Fruit fly (Drosophila melanogaster) whole organism, prepupa: Measurements from ENCODE around the gene Ac78C.

Experiments used
- Blimp-1 ChIP-seq: fragments of 200-800 bp; sonication (Bioruptor generic); optimal IDR thresholded peaks from 3 replicates; lab custom pipeline; 2017; ENCODE audit warnings: missing biosample characterization, missing genetic modification characterization, mild to moderate bottlenecking, moderate library complexity, missing genetic modification reagents
- CG10631 ChIP-seq: fragments of 200-800 bp; sonication (Bioruptor generic); optimal IDR thresholded peaks from 2 replicates; lab custom pipeline; 2016; ENCODE audit warnings: missing biosample characterization, missing genetic modification characterization
- CG11294 ChIP-seq: fragments of 200-800 bp; sonication (Bioruptor generic); IDR thresholded peaks from 2 replicates; pipeline ENCODE4 v1.3.6; 2022; ENCODE audit warnings: missing biosample characterization, missing genetic modification characterization
- CG11902 ChIP-seq: fragments of 200-800 bp; sonication (Bioruptor generic); optimal IDR thresholded peaks from 3 replicates; lab custom pipeline; 2016; ENCODE audit warnings: missing biosample characterization, missing genetic modification characterization
- CG16779 ChIP-seq: fragments of 200-800 bp; sonication (Bioruptor generic); optimal IDR thresholded peaks from 3 replicates; lab custom pipeline; 2017; ENCODE audit warnings: missing biosample characterization, mild to moderate bottlenecking, missing genetic modification characterization
- CG32006 ChIP-seq: fragments of 200-800 bp; sonication (Bioruptor generic); optimal IDR thresholded peaks from 3 replicates; lab custom pipeline; 2017; ENCODE audit warnings: missing biosample characterization, mild to moderate bottlenecking, missing genetic modification characterization
- CG4318 ChIP-seq: fragments of 200-800 bp; sonication (Bioruptor generic); optimal IDR thresholded peaks from 3 replicates; lab custom pipeline; 2017; ENCODE audit warnings: missing biosample characterization, mild to moderate bottlenecking, missing genetic modification characterization
- CG6163 ChIP-seq: fragments of 200-800 bp; sonication (Bioruptor generic); IDR thresholded peaks from 3 replicates; pipeline ENCODE4 v1.3.6; 2022; ENCODE audit warnings: missing biosample characterization, missing genetic modification characterization
- CG6276 ChIP-seq: fragments of 200-800 bp; sonication (Bioruptor generic); optimal IDR thresholded peaks from 2 replicates; lab custom pipeline; 2017; ENCODE audit warnings: missing biosample characterization, mild to moderate bottlenecking, missing genetic modification characterization
- CG6792 ChIP-seq: fragments of 200-800 bp; sonication (Bioruptor generic); optimal IDR thresholded peaks from 3 replicates; lab custom pipeline; 2016; ENCODE audit warnings: missing biosample characterization, missing genetic modification characterization
- CG6808 ChIP-seq: fragments of 200-800 bp; sonication (Bioruptor generic); optimal IDR thresholded peaks from 3 replicates; lab custom pipeline; 2017; ENCODE audit warnings: missing biosample characterization, missing genetic modification characterization, mild to moderate bottlenecking, moderate library complexity, missing genetic modification reagents
- CG6854 ChIP-seq: fragments of 200-800 bp; sonication (Bioruptor generic); optimal IDR thresholded peaks from 2 replicates; lab custom pipeline; 2017; ENCODE audit warnings: missing biosample characterization, mild to moderate bottlenecking, missing genetic modification characterization
- CG8119 ChIP-seq: fragments of 200-800 bp; sonication (Bioruptor generic); IDR thresholded peaks from 3 replicates; pipeline ENCODE4 v1.3.6; 2022; ENCODE audit warnings: missing biosample characterization, missing genetic modification characterization
- CG9139 ChIP-seq: fragments of 200-800 bp; sonication (Bioruptor generic); optimal IDR thresholded peaks from 3 replicates; lab custom pipeline; 2017; ENCODE audit warnings: missing biosample characterization, mild to moderate bottlenecking, missing genetic modification characterization
- Eip75B ChIP-seq: fragments of 200-800 bp; sonication (Bioruptor generic); optimal IDR thresholded peaks from 3 replicates; lab custom pipeline; 2016; ENCODE audit warnings: missing biosample characterization, missing genetic modification characterization
- Eip78C ChIP-seq: fragments of 200-800 bp; sonication (Bioruptor generic); peaks from one replicate; lab custom pipeline; 2016; ENCODE audit warnings: missing biosample characterization, missing genetic modification characterization
- Gug ChIP-seq: fragments of 200-800 bp; sonication (Bioruptor generic); IDR thresholded peaks from 2 replicates; pipeline ENCODE4 v1.3.6; 2022; ENCODE audit warnings: missing biosample characterization, missing genetic modification characterization
- Lpt ChIP-seq: fragments of 200-800 bp; sonication (Bioruptor generic); optimal IDR thresholded peaks from 3 replicates; lab custom pipeline; 2016; ENCODE audit warnings: missing biosample characterization, missing genetic modification characterization
- Met ChIP-seq: fragments of 200-800 bp; sonication (Bioruptor generic); optimal IDR thresholded peaks from 3 replicates; lab custom pipeline; 2016; ENCODE audit warnings: missing biosample characterization, missing genetic modification characterization
- OdsH ChIP-seq: fragments of 200-800 bp; sonication (Bioruptor generic); optimal IDR thresholded peaks from 3 replicates; lab custom pipeline; 2016; ENCODE audit warnings: missing biosample characterization, missing genetic modification characterization
- Smox ChIP-seq: fragments of 200-800 bp; sonication (Bioruptor generic); optimal IDR thresholded peaks from 3 replicates; lab custom pipeline; 2016; ENCODE audit warnings: missing biosample characterization, missing genetic modification characterization
- acj6 ChIP-seq: fragments of 200-800 bp; sonication (Bioruptor generic); optimal IDR thresholded peaks from 3 replicates; lab custom pipeline; 2016; ENCODE audit warnings: missing biosample characterization, missing genetic modification characterization
- cyc ChIP-seq: fragments of 200-800 bp; sonication (Bioruptor generic); optimal IDR thresholded peaks from 3 replicates; lab custom pipeline; 2016; ENCODE audit warnings: missing biosample characterization, missing genetic modification characterization
- dsx ChIP-seq: fragments of 200-800 bp; optimal IDR thresholded peaks from 3 replicates; lab custom pipeline; 2019; ENCODE audit warnings: missing biosample characterization, mild to moderate bottlenecking, missing genetic modification characterization, moderate library complexity; ENCODE audit not compliant: poor library complexity, severe bottlenecking
- eg ChIP-seq: fragments of 200-800 bp; sonication (Bioruptor generic); IDR thresholded peaks from 3 replicates; pipeline ENCODE4 v1.3.6; 2022; ENCODE audit warnings: missing biosample characterization, missing genetic modification characterization
- fd85E ChIP-seq: fragments of 200-800 bp; sonication (Bioruptor generic); optimal IDR thresholded peaks from 3 replicates; lab custom pipeline; 2016; ENCODE audit warnings: missing biosample characterization, missing genetic modification characterization
- fkh ChIP-seq: fragments of 200-800 bp; sonication (Bioruptor generic); optimal IDR thresholded peaks from 3 replicates; lab custom pipeline; 2017; ENCODE audit warnings: missing biosample characterization, mild to moderate bottlenecking, missing genetic modification characterization, moderate library complexity
- pdm3 ChIP-seq: fragments of 200-800 bp; sonication (Bioruptor generic); optimal IDR thresholded peaks from 3 replicates; lab custom pipeline; 2016; ENCODE audit warnings: missing biosample characterization, missing genetic modification characterization
- ss ChIP-seq, 2 experiments: fragments of 200-800 bp; sonication (Bioruptor generic); optimal IDR thresholded peaks; 2 replicates in 1 of 2; 3 replicates in 1 of 2; lab custom pipeline; 2017 to 2018; ENCODE audit warnings: mild to moderate bottlenecking in 2 of 2, missing biosample characterization in 2 of 2, missing genetic modification characterization in 2 of 2, moderate library complexity in 1 of 2
- svp ChIP-seq: fragments of 200-800 bp; sonication (Bioruptor generic); peaks from one replicate; lab custom pipeline; 2016; ENCODE audit warnings: missing biosample characterization, missing genetic modification characterization
- vri ChIP-seq: fragments of 200-800 bp; sonication (Bioruptor generic); optimal IDR thresholded peaks from 3 replicates; lab custom pipeline; 2016; ENCODE audit warnings: missing biosample characterization, mild to moderate bottlenecking, missing genetic modification characterization

Ac78C gene

DNA sequence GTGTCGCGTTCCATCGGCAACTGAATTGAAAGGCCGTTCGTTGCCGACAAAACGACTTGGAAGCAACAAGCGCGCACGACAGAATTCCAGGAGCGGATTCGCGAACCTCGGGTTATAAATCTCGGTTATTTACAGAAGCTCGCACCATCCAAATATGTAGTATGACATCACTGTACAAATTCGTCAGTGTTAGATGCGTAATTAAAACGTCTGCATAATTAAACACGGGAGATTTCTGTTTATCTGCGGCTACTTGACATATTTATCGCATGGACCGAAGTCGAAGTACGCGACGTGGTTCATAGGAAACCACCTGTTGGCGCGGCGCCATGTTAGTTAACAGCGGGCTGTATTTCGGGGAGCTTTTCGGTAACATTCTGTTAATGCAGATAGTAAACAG, at the start of gene Ac78C (continued):
- TF ChIP-seq CG6163 (GFP tag; lab: Robert Waterston, UW) = peak; percentile 92
- peak; percentile 88 for TF ChIP-seq CG6854 (GFP tag; lab: Kevin White, UChicago)
- TF ChIP-seq Smox (GFP tag; lab: Kevin White, UChicago) = peak; percentile 77
- peak; percentile 88 for TF ChIP-seq pdm3 (GFP tag; lab: Kevin White, UChicago)
- peak; percentile 90 for TF ChIP-seq Eip75B (GFP tag; lab: Kevin White, UChicago)
- TF ChIP-seq fkh (GFP tag; lab: Kevin White, UChicago) = peak; percentile 96
- peak; percentile 81 for TF ChIP-seq CG10631 (GFP tag; lab: Kevin White, UChicago)
- TF ChIP-seq CG32006 (GFP tag; lab: Kevin White, UChicago) = peak; percentile 85

DNA sequence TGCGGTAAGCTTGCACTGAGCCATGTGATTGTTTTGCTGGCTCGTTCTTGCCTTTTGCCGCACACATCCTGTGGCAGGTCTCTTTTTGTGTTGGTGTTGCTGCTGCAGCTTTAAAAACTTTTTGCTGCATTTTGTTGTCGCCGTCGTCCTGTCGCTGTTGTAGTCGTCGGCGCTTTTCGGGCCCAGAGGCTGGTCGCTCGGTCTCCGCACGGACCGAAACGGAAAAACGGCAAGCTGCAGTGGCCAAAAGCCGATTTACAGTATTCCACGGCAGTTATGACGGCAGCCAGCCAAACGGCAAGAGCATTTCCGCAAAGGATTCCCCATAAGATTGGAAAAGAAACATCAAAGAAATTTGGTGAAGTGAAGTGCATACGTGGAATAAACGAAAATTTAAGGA, 48.4 kb upstream of the Ac78C start, which contains the start of gene CG43219:
CG43219 (plus strand) TSS at position 301 of the 400 bp plus-strand sequence.
- TF ChIP-seq Blimp-1 (GFP tag; lab: Kevin White, UChicago) (no peak), Eip78C (GFP tag; lab: Kevin White, UChicago) (peak; percentile 5)

DNA sequence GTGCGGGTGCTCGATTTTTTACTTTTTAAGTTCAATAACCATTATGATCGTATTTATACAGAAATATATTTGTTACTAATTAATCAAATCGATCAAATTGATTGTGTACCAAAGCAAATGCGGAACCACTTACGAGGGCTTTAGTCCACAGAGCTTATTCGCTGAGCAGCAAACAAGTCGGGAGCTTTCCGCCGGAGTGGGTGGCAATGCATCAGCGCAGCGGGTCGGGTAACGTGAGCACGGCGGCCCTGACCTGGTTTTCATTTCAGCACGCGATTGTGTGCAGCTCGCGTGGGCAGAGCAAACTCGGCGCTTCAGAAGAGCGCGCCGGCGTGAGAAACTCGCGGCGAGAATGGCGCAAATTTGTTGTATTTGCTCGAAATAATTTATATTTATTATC, 47.4 kb upstream of the Ac78C start:
- TF ChIP-seq CG9139 (GFP tag; lab: Kevin White, UChicago) (no peak), CG8119 (GFP tag; lab: Robert Waterston, UW) (no peak), svp (GFP tag; lab: Kevin White, UChicago) (no peak), Eip75B (GFP tag; lab: Kevin White, UChicago) (peak; percentile 39), CG6163 (GFP tag; lab: Robert Waterston, UW) (peak; percentile 44; the same call in 1 of the 3 replicates)

DNA sequence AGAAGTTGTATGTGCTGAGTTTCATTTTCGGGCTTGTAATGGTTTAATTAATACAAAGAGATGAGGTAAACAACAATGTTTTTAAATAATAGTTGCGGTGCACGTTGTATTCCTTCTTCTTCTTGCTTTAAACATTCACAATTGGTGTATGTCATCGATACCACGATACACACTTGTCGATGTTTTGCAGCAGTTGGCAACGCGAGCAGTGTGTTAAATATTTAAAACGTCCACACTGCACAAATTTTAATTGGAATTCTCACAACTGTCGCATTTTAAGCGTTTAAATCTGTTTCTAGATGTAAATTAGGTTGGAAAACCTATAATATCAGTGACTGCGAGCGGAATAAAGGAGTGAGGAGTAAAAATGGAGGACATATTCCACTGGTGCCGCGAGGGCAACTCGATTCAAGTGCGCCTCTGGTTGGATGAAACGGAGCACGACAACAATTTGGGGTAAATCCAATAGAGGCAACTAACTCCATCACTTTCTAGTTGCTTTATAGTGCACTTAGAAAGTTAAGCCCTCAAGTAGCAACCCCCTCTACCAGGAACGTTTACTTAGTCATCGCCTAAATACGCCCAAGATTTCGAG, 45.1 kb upstream of the Ac78C start, which contains the start of the genes Trmt112 and Ilk:
Trmt112 (minus strand) TSS at position 143 of the 595 bp plus-strand sequence.
Ilk (plus strand) TSS at position 205 of the 595 bp plus-strand sequence.
- TF ChIP-seq CG11902 (no peak), fd85E (no peak), CG6276 (GFP tag; lab: Kevin White, UChicago) (no peak), Lpt (GFP tag; lab: Kevin White, UChicago) (no peak), Met (GFP tag; lab: Kevin White, UChicago) (no peak), acj6 (GFP tag; lab: Kevin White, UChicago) (no peak), fkh (GFP tag; lab: Kevin White, UChicago) (peak; percentile 60), CG4318 (GFP tag; lab: Kevin White, UChicago) (no peak), CG9139 (GFP tag; lab: Kevin White, UChicago) (no peak), eg (GFP tag; lab: Robert Waterston, UW) (no peak), CG6792 (GFP tag; lab: Kevin White, UChicago) (no peak), dsx (GFP tag; lab: Kevin White, UChicago) (peak; percentile 46), vri (GFP tag; lab: Kevin White, UChicago) (no peak), ss (GFP tag; optimal IDR thresholded peaks at IDR 0.05; lab: Kevin White, UChicago) (no peak), Eip78C (GFP tag; lab: Kevin White, UChicago) (peak; percentile 76), CG11294 (GFP tag; lab: Robert Waterston, UW) (no peak)

DNA sequence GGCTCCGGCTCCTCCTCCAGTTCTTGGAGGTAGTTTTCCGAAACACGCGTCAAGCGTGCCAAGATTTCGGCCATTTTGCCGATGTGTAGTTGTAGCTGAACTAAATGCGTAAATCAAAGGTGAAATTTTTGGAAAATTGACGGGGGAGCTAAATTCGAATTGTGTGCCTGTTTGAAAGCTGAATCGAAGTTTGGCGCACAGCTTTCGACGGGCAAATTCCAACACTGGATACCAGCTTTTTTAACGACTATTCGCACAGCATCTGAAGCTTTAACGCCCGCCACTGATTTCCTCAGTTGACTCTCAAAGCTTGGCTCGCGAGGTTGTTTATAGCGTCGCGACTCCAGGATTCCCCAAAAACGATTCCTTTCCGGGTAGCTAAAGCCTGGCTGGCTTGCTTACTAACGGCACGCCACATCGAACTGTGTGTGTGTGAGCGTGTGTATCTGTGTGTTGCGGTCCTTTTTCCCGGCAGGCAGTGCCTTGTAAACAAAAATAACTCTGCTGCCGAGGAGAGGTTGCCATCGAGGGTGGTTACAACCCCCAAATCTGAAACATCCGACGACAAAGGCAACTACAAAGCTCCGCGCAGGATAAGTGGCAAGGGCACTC, 38.3 kb upstream of the Ac78C start, which contains the start of the genes CG10510 and CG10508:
CG10510 (minus strand) TSS at position 164 of the 612 bp plus-strand sequence.
CG10508 (plus strand) TSS at position 295 of the 612 bp plus-strand sequence.
- TF ChIP-seq Eip75B (GFP tag; lab: Kevin White, UChicago) (no peak), CG16779 (tag; lab: Kevin White, UChicago) (no peak), CG6808 (GFP tag; lab: Kevin White, UChicago) (no peak), Gug (GFP tag; lab: Robert Waterston, UW) (no peak), cyc (GFP tag; lab: Kevin White, UChicago) (no peak), OdsH (GFP tag; lab: Kevin White, UChicago) (no peak)
